Fruit fly (Drosophila melanogaster) whole organism, prepupa: ENCODE results near the gene CG5217.

Source experiments
- CG31627 ChIP-seq: fragments of 200-800 bp; sonication (Bioruptor generic); optimal IDR thresholded peaks from 3 replicates; lab custom pipeline; 2016; ENCODE audit warnings: missing biosample characterization, missing genetic modification characterization
- CG34406 ChIP-seq: fragments of 200-800 bp; sonication (Bioruptor generic); optimal IDR thresholded peaks from 3 replicates; lab custom pipeline; 2016; ENCODE audit warnings: missing biosample characterization, missing genetic modification characterization
- CG3919 ChIP-seq: fragments of 200-800 bp; sonication (Bioruptor generic); optimal IDR thresholded peaks from 3 replicates; lab custom pipeline; 2016; ENCODE audit warnings: missing biosample characterization, missing genetic modification characterization
- CG4318 ChIP-seq: fragments of 200-800 bp; sonication (Bioruptor generic); optimal IDR thresholded peaks from 3 replicates; lab custom pipeline; 2017; ENCODE audit warnings: missing biosample characterization, mild to moderate bottlenecking, missing genetic modification characterization
- CG6854 ChIP-seq: fragments of 200-800 bp; sonication (Bioruptor generic); optimal IDR thresholded peaks from 2 replicates; lab custom pipeline; 2017; ENCODE audit warnings: missing biosample characterization, mild to moderate bottlenecking, missing genetic modification characterization
- Gug ChIP-seq: fragments of 200-800 bp; sonication (Bioruptor generic); IDR thresholded peaks from 2 replicates; pipeline ENCODE4 v1.3.6; 2022; ENCODE audit warnings: missing biosample characterization, missing genetic modification characterization
- OdsH ChIP-seq: fragments of 200-800 bp; sonication (Bioruptor generic); optimal IDR thresholded peaks from 3 replicates; lab custom pipeline; 2016; ENCODE audit warnings: missing biosample characterization, missing genetic modification characterization
- Sox102F ChIP-seq: fragments of 200-800 bp; sonication (Bioruptor generic); optimal IDR thresholded peaks from 2 replicates; lab custom pipeline; 2016; ENCODE audit warnings: missing biosample characterization, mild to moderate bottlenecking, missing genetic modification characterization
- fkh ChIP-seq: fragments of 200-800 bp; sonication (Bioruptor generic); optimal IDR thresholded peaks from 3 replicates; lab custom pipeline; 2017; ENCODE audit warnings: missing biosample characterization, mild to moderate bottlenecking, missing genetic modification characterization, moderate library complexity
- pdm3 ChIP-seq: fragments of 200-800 bp; sonication (Bioruptor generic); optimal IDR thresholded peaks from 3 replicates; lab custom pipeline; 2016; ENCODE audit warnings: missing biosample characterization, missing genetic modification characterization

dm6 chr3R:19221350-19221749 is 26.6 kb downstream of the CG5217 start:
- TF ChIP-seq Sox102F (GFP tag; lab: Kevin White, UChicago) (no peak), CG3919 (no peak), CG4318 (no peak), OdsH (GFP tag; lab: Kevin White, UChicago) (no peak), CG6854 (GFP tag; lab: Kevin White, UChicago) (no peak), CG31627 (no peak), CG34406 (no peak), pdm3 (GFP tag; lab: Kevin White, UChicago) (no peak), fkh (GFP tag; lab: Kevin White, UChicago) (no peak), Gug (no peak)
